Worm (Caenorhabditis elegans) whole organism, dauer: ENCODE measurements around the gene hlh-28.
"Not testable (repeated sequence)": the region's sequence is repeated elsewhere in the genome, so short reads cannot be mapped to it uniquely, and the experiment has no call there.

Source experiments
- unc-62 ChIP-seq: sonication (generic microtip); optimal IDR thresholded peaks from 2 replicates; lab custom pipeline; 2017; ENCODE audit warnings: missing biosample characterization, missing genetic modification reagents, missing genetic modification characterization

Gene hlh-28

ce11 chrX:17528068-17528467 lies 22.8 kb upstream of the hlh-28 start, which contains the start of gene sup-10:
sup-10 (plus strand) TSS chrX:17528344.
- TF ChIP-seq unc-62 (GFP tag; lab: Kevin White, UChicago), result no peak

- no peak for TF ChIP-seq unc-62 (GFP tag; lab: Kevin White, UChicago)
Measured at ce11 chrX:17534014-17534465, 16.8 kb upstream of the hlh-28 start, which contains the start of gene F31A3.3. F31A3.3 (minus strand) TSS chrX:17534064.

- no peak for TF ChIP-seq unc-62 (GFP tag; lab: Kevin White, UChicago)
Measured at ce11 chrX:17534877-17535276, 16.0 kb upstream of the hlh-28 start.

ce11 chrX:17537568-17537967 lies 13.3 kb upstream of the hlh-28 start:
- no peak for TF ChIP-seq unc-62 (GFP tag; lab: Kevin White, UChicago)

- no peak for TF ChIP-seq unc-62 (GFP tag; lab: Kevin White, UChicago)
Measured at ce11 chrX:17539968-17540367, 10.9 kb upstream of the hlh-28 start.

ce11 chrX:17544349-17544936 lies 6.4 kb upstream of the hlh-28 start:
- TF ChIP-seq unc-62 (GFP tag; lab: Kevin White, UChicago), result no peak

ce11 chrX:17545498-17545897 lies 5.4 kb upstream of the hlh-28 start:
- no peak for TF ChIP-seq unc-62 (GFP tag; lab: Kevin White, UChicago)

ce11 chrX:17548539-17548938 lies 2.3 kb upstream of the hlh-28 start, which contains the start of gene hlh-29:
hlh-29 (minus strand) TSS chrX:17548639.
- not testable (repeated sequence) for TF ChIP-seq unc-62 (GFP tag; lab: Kevin White, UChicago)

- TF ChIP-seq unc-62 (GFP tag; lab: Kevin White, UChicago), result no peak
Measured at ce11 chrX:17553772-17554171, 2.9 kb downstream of the hlh-28 start.

- TF ChIP-seq unc-62 (GFP tag; lab: Kevin White, UChicago), result no peak
Measured at ce11 chrX:17562195-17562594, 11.3 kb downstream of the hlh-28 start.

- no peak for TF ChIP-seq unc-62 (GFP tag; lab: Kevin White, UChicago)
Measured at ce11 chrX:17563411-17563810, 12.6 kb downstream of the hlh-28 start, which contains the start of gene F31A3.5. F31A3.5 (minus strand) TSS chrX:17563610.

ce11 chrX:17567378-17567777 lies 16.5 kb downstream of the hlh-28 start, which contains the start of gene F39B3.7:
F39B3.7 (minus strand) TSS chrX:17567478.
- TF ChIP-seq unc-62 (GFP tag; lab: Kevin White, UChicago), result no peak

ce11 chrX:17579011-17579410 lies 28.2 kb downstream of the hlh-28 start, which contains the start of gene F39B3.3:
F39B3.3 (minus strand) TSS chrX:17579111.
- TF ChIP-seq unc-62 (GFP tag; lab: Kevin White, UChicago), result not testable (repeated sequence)

ce11 chrX:17579779-17580178 lies 28.9 kb downstream of the hlh-28 start, which contains the start of gene frpr-7:
frpr-7 (minus strand) TSS chrX:17579879.
- TF ChIP-seq unc-62 (GFP tag; lab: Kevin White, UChicago), result no peak

- TF ChIP-seq unc-62 (GFP tag; lab: Kevin White, UChicago), result no peak
Measured at ce11 chrX:17598712-17599111, 47.9 kb downstream of the hlh-28 start.

- TF ChIP-seq unc-62 (GFP tag; lab: Kevin White, UChicago), result no peak
Measured at ce11 chrX:17600139-17600538, 49.3 kb downstream of the hlh-28 start, which contains the start of gene lec-9. lec-9 (plus strand) TSS chrX:17600487.

- no peak for TF ChIP-seq unc-62 (GFP tag; lab: Kevin White, UChicago)
Measured at ce11 chrX:17601345-17601744, 50.5 kb downstream of the hlh-28 start.
